Worm (Caenorhabditis elegans) whole organism, early embryonic: ENCODE data around the gene C16C8.18.

Experiments
- B0310.2 ChIP-seq: sonication (generic microtip); optimal IDR thresholded peaks from 2 replicates; lab custom pipeline; 2016; ENCODE audit warnings: mild to moderate bottlenecking, missing genetic modification characterization, missing compliant biosample characterization
- F13C5.2 ChIP-seq: sonication (generic microtip); optimal IDR thresholded peaks from 2 replicates; lab custom pipeline; 2017; ENCODE audit warnings: mild to moderate bottlenecking, missing genetic modification characterization, inconsistent platforms, missing compliant biosample characterization
- aly-1 ChIP-seq: sonication (generic microtip); optimal IDR thresholded peaks from 2 replicates; lab custom pipeline; 2016; ENCODE audit warnings: missing genetic modification characterization, missing compliant biosample characterization
- ama-1 ChIP-seq: fragments of 150-350 bp; optimal IDR thresholded peaks from 2 replicates; lab custom pipeline; 2014
- ceh-13 ChIP-seq: fragments of 200-800 bp; sonication (Bioruptor generic); optimal IDR thresholded peaks from 2 replicates; lab custom pipeline; 2018; ENCODE audit warnings: mild to moderate bottlenecking, missing genetic modification characterization, missing compliant biosample characterization
- ceh-36 ChIP-seq: sonication (generic microtip); optimal IDR thresholded peaks from 2 replicates; lab custom pipeline; 2016; ENCODE audit warnings: missing genetic modification characterization, inconsistent platforms, missing compliant biosample characterization
- ets-7 ChIP-seq: sonication (generic microtip); optimal IDR thresholded peaks from 2 replicates; lab custom pipeline; 2016; ENCODE audit warnings: missing genotype, missing genetic modification characterization, missing compliant biosample characterization
- flt-1 ChIP-seq: fragments of 200-800 bp; sonication (Bioruptor generic); IDR thresholded peaks from 2 replicates; pipeline ENCODE4 v1.3.6; 2022; ENCODE audit warnings: missing genetic modification characterization, missing compliant biosample characterization
- hmbx-1 ChIP-seq: sonication (generic microtip); optimal IDR thresholded peaks from 2 replicates; lab custom pipeline; 2016; ENCODE audit warnings: mild to moderate bottlenecking, missing genetic modification characterization, missing compliant biosample characterization
- hmg-4 ChIP-seq: fragments of 200-800 bp; sonication (Bioruptor generic); optimal IDR thresholded peaks from 2 replicates; lab custom pipeline; 2018; ENCODE audit warnings: mild to moderate bottlenecking, missing genetic modification characterization, missing compliant biosample characterization
- hnd-1 ChIP-seq: sonication (generic microtip); optimal IDR thresholded peaks from 2 replicates; lab custom pipeline; 2016; ENCODE audit warnings: missing genetic modification characterization, missing compliant biosample characterization
- pes-1 ChIP-seq: fragments of 200-800 bp; sonication (Bioruptor generic); IDR thresholded peaks from 2 replicates; pipeline ENCODE4 v1.3.6; 2022; ENCODE audit warnings: missing genetic modification reagents, missing genetic modification characterization, missing compliant biosample characterization
- scrt-1 ChIP-seq: fragments of 200-800 bp; sonication (Bioruptor generic); IDR thresholded peaks from 2 replicates; pipeline ENCODE4 v1.3.6; 2022; ENCODE audit warnings: missing genetic modification characterization, missing compliant biosample characterization
- sea-1 ChIP-seq: fragments of 200-800 bp; sonication (Bioruptor generic); conservative IDR thresholded peaks from 2 replicates; pipeline ENCODE4 v1.3.6; 2022; ENCODE audit warnings: missing genetic modification characterization, missing compliant biosample characterization
- tbx-11 ChIP-seq: fragments of 200-800 bp; sonication (Bioruptor generic); IDR thresholded peaks from 2 replicates; pipeline ENCODE4 v1.3.6; 2022; ENCODE audit warnings: missing genetic modification characterization, missing compliant biosample characterization
- tbx-37 ChIP-seq: fragments of 200-800 bp; sonication (Bioruptor generic); conservative IDR thresholded peaks from 2 replicates; pipeline ENCODE4 v1.3.6; 2022; ENCODE audit warnings: missing genetic modification reagents, missing genetic modification characterization, missing compliant biosample characterization
- tra-4 ChIP-seq: sonication (generic microtip); optimal IDR thresholded peaks from 2 replicates; lab custom pipeline; 2017; ENCODE audit warnings: missing genetic modification characterization, missing compliant biosample characterization

C16C8.18 gene

DNA sequence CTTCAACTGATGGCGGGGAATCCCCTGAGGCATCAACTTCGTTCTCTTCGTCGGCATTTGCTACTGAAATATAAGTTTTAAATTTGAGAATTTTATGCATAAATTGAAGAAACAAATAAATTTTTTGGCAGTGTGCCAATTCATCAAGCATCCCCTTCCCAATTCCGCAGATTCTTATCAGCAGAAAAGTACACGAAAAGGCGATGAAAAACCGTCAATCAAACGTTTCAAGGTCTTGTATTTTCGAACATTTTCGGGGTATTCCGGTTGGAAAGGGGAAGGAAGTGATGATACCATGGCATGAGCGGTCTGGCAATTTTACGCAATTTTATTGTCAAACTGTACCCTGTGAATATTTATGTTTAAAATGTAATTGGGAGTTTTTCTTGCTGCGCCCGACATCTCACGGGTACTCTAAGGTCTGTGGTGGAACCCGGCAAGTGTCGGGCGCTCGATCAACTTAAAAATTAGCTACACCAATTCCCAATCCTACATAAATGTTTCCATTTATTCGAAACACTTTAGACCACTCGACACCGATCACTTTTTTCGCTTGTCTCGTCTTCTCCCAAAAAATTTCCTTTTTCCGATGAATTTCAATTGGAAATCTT lies 5.5 kb downstream of the C16C8.18 start:
- no peak for TF ChIP-seq hmg-4 (GFP tag; lab: Kevin White, UChicago)
- no peak for TF ChIP-seq ama-1 (lab: Kevin White, UChicago)
- TF ChIP-seq tbx-37 (GFP tag; lab: Robert Waterston, UW): no peak
- no peak for TF ChIP-seq hnd-1 (tag; lab: Kevin White, UChicago)
- no peak for TF ChIP-seq F13C5.2
- no peak for TF ChIP-seq aly-1 (tag; lab: Kevin White, UChicago)
- TF ChIP-seq flt-1 (GFP tag; lab: Robert Waterston, UW): no peak
- TF ChIP-seq pes-1 (GFP tag; lab: Robert Waterston, UW): no peak
- TF ChIP-seq ceh-36 (tag; lab: Kevin White, UChicago): no peak
- no peak for TF ChIP-seq scrt-1 (GFP tag; lab: Robert Waterston, UW)
- no peak for TF ChIP-seq tra-4 (tag; lab: Kevin White, UChicago)
- TF ChIP-seq sea-1 (GFP tag; lab: Robert Waterston, UW): no peak
- no peak for TF ChIP-seq tbx-11 (GFP tag; lab: Robert Waterston, UW)
- TF ChIP-seq ets-7 (tag; lab: Kevin White, UChicago): no peak
- no peak for TF ChIP-seq B0310.2 (tag; lab: Kevin White, UChicago)
- TF ChIP-seq hmbx-1 (tag; lab: Kevin White, UChicago): no peak

DNA sequence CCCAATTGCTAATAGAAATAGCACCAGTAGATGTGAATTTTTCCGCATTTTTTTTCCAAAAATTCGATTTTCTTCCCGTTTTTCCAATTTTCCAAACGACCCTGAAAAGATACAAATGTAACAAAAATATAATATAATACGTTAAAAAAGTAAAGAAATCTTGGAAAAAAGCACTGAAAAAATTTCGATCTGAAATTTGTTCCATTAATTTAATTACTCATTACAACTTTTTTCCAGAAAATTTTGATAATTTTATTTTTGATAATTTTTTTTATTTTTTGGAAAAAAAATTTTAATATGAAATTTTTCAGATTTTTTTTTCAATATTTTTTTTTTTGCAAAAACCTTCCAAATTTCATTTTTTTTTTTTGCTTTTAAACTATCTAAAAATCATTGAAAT lies 6.9 kb downstream of the C16C8.18 start, which contains the start of gene skpo-2:
Gene skpo-2, minus strand, starts transcription at position 101 of the 400 bp plus-strand sequence.
- no peak for TF ChIP-seq F13C5.2
- TF ChIP-seq flt-1 (GFP tag; lab: Robert Waterston, UW): no peak
- TF ChIP-seq sea-1 (GFP tag; lab: Robert Waterston, UW): no peak
- no peak for TF ChIP-seq ceh-13 (GFP tag; lab: Kevin White, UChicago)
- no peak for TF ChIP-seq tbx-11 (GFP tag; lab: Robert Waterston, UW)
- TF ChIP-seq ama-1 (lab: Kevin White, UChicago): no peak
- no peak for TF ChIP-seq scrt-1 (GFP tag; lab: Robert Waterston, UW)
- no peak for TF ChIP-seq aly-1 (tag; lab: Kevin White, UChicago)
- no peak for TF ChIP-seq ceh-36 (tag; lab: Kevin White, UChicago)
- TF ChIP-seq hmg-4 (GFP tag; lab: Kevin White, UChicago): no peak
- no peak for TF ChIP-seq hnd-1 (tag; lab: Kevin White, UChicago)
- TF ChIP-seq tbx-37 (GFP tag; lab: Robert Waterston, UW): no peak
- TF ChIP-seq B0310.2 (tag; lab: Kevin White, UChicago): no peak

DNA sequence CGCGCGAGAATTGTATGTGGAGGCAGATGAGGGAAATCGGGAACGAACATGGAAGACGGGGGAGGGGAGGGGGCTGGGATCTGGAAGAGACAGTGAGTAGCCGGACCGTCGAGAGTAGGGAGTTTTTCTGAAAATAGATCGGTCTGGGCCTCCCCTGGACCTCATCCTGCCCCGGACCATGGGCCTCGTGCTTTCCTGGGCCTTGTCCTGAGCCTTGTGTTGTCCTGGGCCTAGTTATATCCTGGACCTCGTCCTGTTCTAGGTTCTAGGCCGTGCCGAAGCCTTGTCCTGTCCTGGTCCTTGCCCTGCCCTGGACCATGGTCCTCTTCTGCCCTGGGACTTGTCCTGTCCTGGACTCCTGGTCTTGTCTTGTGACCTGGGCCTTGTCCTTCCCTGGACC lies 7.9 kb downstream of the C16C8.18 start:
- TF ChIP-seq ceh-36 (tag; lab: Kevin White, UChicago) (no peak), tbx-11 (GFP tag; lab: Robert Waterston, UW) (0 out of 2 replicates have a peak, but pooled peaks have one; percentile 21)

DNA sequence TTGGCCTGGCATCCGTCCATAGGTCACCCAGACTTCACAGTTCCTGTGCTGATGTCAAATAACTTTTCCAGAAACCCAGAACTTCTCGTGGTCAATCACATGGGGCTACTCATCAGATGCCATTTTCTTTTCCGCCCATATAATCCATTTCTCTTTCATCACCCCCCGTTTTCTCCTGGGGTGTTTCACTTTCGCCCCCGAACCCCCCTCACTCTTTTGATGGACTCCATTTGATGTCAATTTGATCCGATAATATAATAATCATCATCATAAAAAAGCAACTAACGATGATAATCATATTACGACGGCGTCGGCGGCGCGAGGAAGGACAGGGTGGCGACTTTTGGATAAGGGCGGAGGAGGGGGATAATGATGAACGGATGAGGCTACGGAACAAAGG lies 8.8 kb downstream of the C16C8.18 start:
- no peak for TF ChIP-seq hmbx-1 (tag; lab: Kevin White, UChicago)
- TF ChIP-seq hnd-1 (tag; lab: Kevin White, UChicago): no peak
- no peak for TF ChIP-seq scrt-1 (GFP tag; lab: Robert Waterston, UW)
- no peak for TF ChIP-seq tbx-37 (GFP tag; lab: Robert Waterston, UW)
- no peak for TF ChIP-seq aly-1 (tag; lab: Kevin White, UChicago)
- no peak for TF ChIP-seq ama-1 (lab: Kevin White, UChicago)
- TF ChIP-seq ceh-36 (tag; lab: Kevin White, UChicago): no peak
- TF ChIP-seq tra-4 (tag; lab: Kevin White, UChicago): no peak
- no peak for TF ChIP-seq sea-1 (GFP tag; lab: Robert Waterston, UW)
- TF ChIP-seq tbx-11 (GFP tag; lab: Robert Waterston, UW): no peak
- TF ChIP-seq hmg-4 (GFP tag; lab: Kevin White, UChicago): no peak
- no peak for TF ChIP-seq F13C5.2
- TF ChIP-seq ets-7 (tag; lab: Kevin White, UChicago): no peak
- TF ChIP-seq ceh-13 (GFP tag; lab: Kevin White, UChicago): no peak
- no peak for TF ChIP-seq pes-1 (GFP tag; lab: Robert Waterston, UW)
- no peak for TF ChIP-seq flt-1 (GFP tag; lab: Robert Waterston, UW)
- no peak for TF ChIP-seq B0310.2 (tag; lab: Kevin White, UChicago)

DNA sequence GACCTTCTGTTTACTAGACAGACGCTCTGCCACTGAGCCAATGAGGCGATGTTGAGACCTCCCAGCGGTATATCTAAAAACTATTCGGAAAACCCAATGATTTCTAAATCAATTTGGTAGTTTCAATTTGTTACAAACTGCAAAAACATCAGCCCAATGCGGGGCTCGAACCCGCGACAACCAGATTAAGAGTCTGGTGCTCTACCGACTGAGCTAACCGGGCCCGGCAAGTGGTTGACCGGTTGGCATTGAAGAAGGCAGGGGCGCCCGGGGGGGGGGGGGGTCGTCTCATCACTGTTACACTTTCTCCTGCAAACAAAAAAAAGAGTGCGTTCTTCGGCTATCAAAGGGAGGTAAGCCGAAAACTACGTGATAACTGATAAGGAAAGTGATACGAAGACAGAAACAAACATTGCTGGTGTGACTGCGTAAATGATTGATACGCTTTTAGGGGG lies 9.8 kb downstream of the C16C8.18 start:
- TF ChIP-seq B0310.2 (tag; lab: Kevin White, UChicago) (peak; percentile 70), ama-1 (lab: Kevin White, UChicago) (no peak), ets-7 (tag; lab: Kevin White, UChicago) (peak; percentile 39), sea-1 (GFP tag; lab: Robert Waterston, UW) (peak; percentile 52; the same call in 1 of the 2 replicates), scrt-1 (GFP tag; lab: Robert Waterston, UW) (peak; percentile 74), hmg-4 (GFP tag; lab: Kevin White, UChicago) (peak; percentile 71), flt-1 (GFP tag; lab: Robert Waterston, UW) (peak; percentile 73), hmbx-1 (tag; lab: Kevin White, UChicago) (no peak), tbx-37 (GFP tag; lab: Robert Waterston, UW) (peak; percentile 48), F13C5.2 (peak; percentile 13), hnd-1 (tag; lab: Kevin White, UChicago) (peak; percentile 62), pes-1 (GFP tag; lab: Robert Waterston, UW) (peak; percentile 84), aly-1 (tag; lab: Kevin White, UChicago) (peak; percentile 67), tbx-11 (GFP tag; lab: Robert Waterston, UW) (peak; percentile 67), tra-4 (tag; lab: Kevin White, UChicago) (no peak), ceh-36 (tag; lab: Kevin White, UChicago) (peak; percentile 76), ceh-13 (GFP tag; lab: Kevin White, UChicago) (peak; percentile 35)

DNA sequence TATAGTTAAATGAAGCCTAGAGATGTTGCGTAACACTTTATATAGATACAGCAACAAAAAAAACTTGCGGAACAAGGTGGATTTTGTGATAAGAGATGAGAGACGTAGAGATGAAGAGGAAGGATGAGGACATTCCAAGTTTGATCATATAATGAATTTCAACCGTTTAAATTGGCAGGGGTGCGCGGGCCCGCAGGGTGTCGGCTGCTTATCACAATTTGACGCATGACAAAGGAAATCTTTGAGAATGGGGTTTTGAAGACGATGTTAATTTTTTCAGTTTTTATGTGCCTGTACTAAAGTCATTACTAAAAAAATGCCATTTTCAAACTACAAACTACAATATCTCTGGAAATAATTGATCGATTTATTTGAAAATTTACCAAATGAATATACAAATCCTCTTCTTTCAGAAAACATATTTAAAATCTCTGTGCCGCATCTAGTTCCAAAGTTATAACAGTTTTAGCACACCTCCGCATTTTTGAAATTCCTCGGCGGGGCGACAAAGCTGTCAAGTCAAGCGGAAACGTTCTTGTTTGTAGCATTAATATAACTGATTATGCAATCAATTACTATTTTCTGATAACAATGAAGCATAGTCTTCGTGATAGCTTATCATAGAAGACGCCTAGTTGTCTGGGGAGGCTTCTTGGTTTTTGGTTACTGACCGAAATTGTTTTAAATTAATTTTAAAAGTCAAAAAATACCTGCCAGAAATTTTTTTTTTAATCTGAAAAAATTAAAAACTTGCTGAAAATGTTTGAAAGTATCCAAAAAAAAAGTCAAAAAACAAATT lies 10.5 kb downstream of the C16C8.18 start:
- TF ChIP-seq F13C5.2 (no peak), tbx-37 (GFP tag; lab: Robert Waterston, UW) (no peak), ceh-36 (tag; lab: Kevin White, UChicago) (no peak), tbx-11 (GFP tag; lab: Robert Waterston, UW) (no peak), hnd-1 (tag; lab: Kevin White, UChicago) (no peak), scrt-1 (GFP tag; lab: Robert Waterston, UW) (no peak), hmbx-1 (tag; lab: Kevin White, UChicago) (no peak), pes-1 (GFP tag; lab: Robert Waterston, UW) (no peak), flt-1 (GFP tag; lab: Robert Waterston, UW) (no peak), aly-1 (tag; lab: Kevin White, UChicago) (no peak), tra-4 (tag; lab: Kevin White, UChicago) (no peak), ceh-13 (GFP tag; lab: Kevin White, UChicago) (no peak), ets-7 (tag; lab: Kevin White, UChicago) (no peak), hmg-4 (GFP tag; lab: Kevin White, UChicago) (no peak), ama-1 (lab: Kevin White, UChicago) (no peak)
